Worm (Caenorhabditis elegans): Measurements from ENCODE around the gene Y43F8B.2.

The Y43F8B.2 gene

DNA sequence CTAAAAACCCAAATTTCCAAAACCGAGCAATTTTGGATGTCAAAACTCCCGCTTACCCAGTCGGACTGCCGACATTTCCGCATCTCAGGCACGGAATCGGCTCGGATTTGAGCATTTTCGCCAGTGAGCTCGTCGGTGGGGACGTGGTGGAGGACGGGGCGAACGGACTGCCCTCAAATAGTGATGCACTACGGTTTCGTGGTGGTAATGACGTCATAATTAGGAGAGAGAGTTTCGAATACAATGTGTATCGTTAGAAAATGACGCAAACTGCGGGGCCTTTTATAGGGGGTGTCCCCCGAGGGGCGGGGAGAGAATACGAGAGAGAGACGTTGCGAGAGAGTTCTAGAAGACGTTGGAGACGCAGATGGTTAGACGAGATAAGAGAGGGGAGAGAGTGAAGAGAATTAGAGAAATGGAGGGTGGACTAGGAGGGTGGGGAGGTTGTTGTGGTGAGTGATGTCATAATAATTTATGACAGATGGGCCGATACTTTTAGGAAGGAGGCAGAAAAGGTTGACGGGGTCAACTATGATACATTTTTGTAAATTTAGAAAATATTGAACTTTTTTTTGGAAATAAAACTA, 10.3 kb downstream of the Y43F8B.2 start (continued):
- TF ChIP-seq ceh-82 (tag; optimal IDR thresholded peaks at IDR 0.05) (peak; percentile 66), nhr-77 (tag; optimal IDR thresholded peaks at IDR 0.05) (no peak), pha-4 (tag; optimal IDR thresholded peaks at IDR 0.05) (peak; percentile 49), nhr-12 (tag; optimal IDR thresholded peaks at IDR 0.05) (no peak), nhr-11 (tag; optimal IDR thresholded peaks at IDR 0.05) (no peak), skn-1 (tag; optimal IDR thresholded peaks at IDR 0.05) (peak; percentile 70), ztf-4 (tag; optimal IDR thresholded peaks at IDR 0.05) (peak; percentile 76), mml-1 (tag; optimal IDR thresholded peaks at IDR 0.05) (peak; percentile 54), ama-1 (optimal IDR thresholded peaks at IDR 0.05) (peak; percentile 96), lsy-12 (tag; optimal IDR thresholded peaks at IDR 0.05) (peak; percentile 93), lin-39 (tag; optimal IDR thresholded peaks at IDR 0.05) (peak; percentile 86), zag-1 (tag; optimal IDR thresholded peaks at IDR 0.05) (peak; percentile 55), nhr-25 (tag; optimal IDR thresholded peaks at IDR 0.05) (peak; percentile 97), nhr-23 (tag; optimal IDR thresholded peaks at IDR 0.05) (peak; percentile 95)

DNA sequence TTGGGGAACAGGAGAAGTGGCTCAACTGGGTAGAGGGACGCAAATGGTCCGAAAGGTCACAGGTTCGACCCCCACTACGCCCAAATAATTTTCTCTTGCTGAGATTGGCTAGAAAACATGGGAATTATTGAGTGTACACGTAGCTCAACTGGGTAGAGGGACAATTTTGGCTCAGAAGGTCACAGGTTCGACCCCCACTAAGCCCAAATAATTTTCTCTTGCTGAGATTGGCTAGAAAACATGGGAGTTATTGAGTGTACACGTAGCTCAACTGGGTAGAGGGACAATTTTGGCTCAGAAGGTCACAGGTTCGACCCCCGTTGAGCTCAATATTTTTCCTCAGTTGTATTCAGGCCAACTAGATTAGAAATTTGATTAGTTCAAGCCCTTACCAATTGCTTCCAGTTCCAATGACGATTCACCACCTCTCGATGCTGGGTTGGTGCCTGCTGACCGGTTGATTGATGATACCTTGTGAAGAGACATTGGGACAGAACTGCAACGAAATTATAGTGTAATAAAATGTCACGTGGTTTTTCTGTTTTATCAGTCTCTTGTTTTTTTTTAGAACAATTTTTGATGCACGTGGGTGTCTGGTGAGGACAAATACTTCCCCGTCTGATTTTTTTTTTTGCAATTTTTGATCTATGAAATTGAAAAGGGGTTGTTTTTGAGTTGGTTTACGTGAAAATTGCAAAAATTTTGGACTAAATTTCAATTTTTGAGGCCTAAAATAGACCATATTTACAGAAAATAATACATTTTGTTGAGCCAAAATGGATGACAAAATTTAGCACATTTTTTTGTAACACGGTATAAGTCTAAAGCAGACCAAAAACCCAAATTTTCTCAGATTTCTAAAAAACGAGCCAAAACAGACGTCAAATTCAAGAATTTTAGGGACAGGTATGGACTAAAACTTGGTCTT, 11.3 kb downstream of the Y43F8B.2 start:
- no peak for TF ChIP-seq ZK546.5 (tag; optimal IDR thresholded peaks at IDR 0.05)
- TF ChIP-seq nhr-25 (tag; optimal IDR thresholded peaks at IDR 0.05) = peak; percentile 23
- no peak for TF ChIP-seq lsy-12 (tag; optimal IDR thresholded peaks at IDR 0.05)
- TF ChIP-seq elt-2 (tag; optimal IDR thresholded peaks at IDR 0.05) = peak; percentile 17
- peak; percentile 59 for TF ChIP-seq nfya-1 (tag; optimal IDR thresholded peaks at IDR 0.05; ENCODE audit: insufficient read depth)
- TF ChIP-seq ama-1 (optimal IDR thresholded peaks at IDR 0.05) = peak; percentile 59
- peak; percentile 45 for TF ChIP-seq nhr-43 (tag; optimal IDR thresholded peaks at IDR 0.05; ENCODE audit: poor library complexity, severe bottlenecking)
- TF ChIP-seq lin-39 (tag; optimal IDR thresholded peaks at IDR 0.05) = peak; percentile 51

DNA sequence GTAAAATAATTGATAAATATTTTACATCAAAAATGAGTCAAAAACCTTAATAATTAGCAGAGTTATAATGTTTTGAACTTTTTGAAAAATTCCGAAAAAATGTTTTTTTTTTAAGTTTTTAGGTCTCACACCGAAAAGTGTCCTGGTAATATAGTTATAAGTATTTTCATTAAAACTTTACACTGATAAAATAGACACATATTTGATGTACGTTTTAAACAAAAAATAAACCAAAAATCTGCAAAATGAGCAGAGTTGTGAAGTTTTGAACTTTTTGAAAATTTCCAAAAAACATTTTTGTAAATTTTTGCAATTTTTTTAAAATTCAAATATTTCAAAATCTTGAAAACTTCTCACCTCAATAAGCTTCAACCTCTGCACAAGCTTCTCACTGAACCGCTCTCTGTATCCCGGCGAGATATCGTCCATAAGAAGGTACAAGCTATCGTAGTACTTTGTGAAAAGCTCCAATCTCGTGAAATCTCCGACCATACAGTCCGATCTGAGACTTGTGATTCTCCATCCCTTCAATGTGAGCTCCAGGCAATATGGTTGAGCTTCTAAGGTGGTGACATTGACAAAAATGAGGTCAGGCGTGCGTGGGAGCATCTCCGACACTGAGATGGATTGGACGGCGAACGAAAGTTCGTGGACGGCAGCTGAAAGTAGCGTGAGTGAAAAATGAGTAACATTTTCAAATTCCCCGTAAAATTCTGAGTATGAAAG, 12.2 kb downstream of the Y43F8B.2 start:
- TF ChIP-seq ama-1 (optimal IDR thresholded peaks at IDR 0.05) (peak; percentile 94), eor-1 (tag; optimal IDR thresholded peaks at IDR 0.05) (no peak), ceh-82 (tag; optimal IDR thresholded peaks at IDR 0.05) (no peak), nhr-25 (tag; optimal IDR thresholded peaks at IDR 0.05) (peak; percentile 84), elt-3 (tag; optimal IDR thresholded peaks at IDR 0.05) (no peak)

DNA sequence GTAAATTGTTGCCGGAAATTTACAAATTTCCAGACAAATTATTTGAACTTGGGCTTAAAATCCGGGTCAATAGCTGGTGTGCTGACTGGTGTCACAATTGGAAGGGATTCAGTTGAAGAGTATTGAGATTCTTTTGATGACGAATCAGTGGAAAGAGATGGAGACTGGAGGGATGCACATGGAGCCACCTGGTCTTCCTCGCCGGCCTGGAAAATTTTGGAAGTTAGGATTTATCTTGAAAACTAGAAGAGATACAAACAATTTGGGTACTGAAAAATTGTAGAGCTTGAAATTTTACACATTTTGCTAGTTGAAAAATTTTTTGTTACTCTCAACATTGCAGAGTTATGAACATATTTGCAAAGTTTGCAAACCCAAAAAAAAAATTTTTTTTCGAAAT, 12.8 kb downstream of the Y43F8B.2 start:
- TF ChIP-seq ztf-4 (tag; optimal IDR thresholded peaks at IDR 0.05) (peak; percentile 73), ama-1 (optimal IDR thresholded peaks at IDR 0.05) (peak; percentile 97), jun-1 (tag; optimal IDR thresholded peaks at IDR 0.05) (no peak), nhr-25 (tag; optimal IDR thresholded peaks at IDR 0.05) (peak; percentile 94), nhr-43 (tag; optimal IDR thresholded peaks at IDR 0.05; ENCODE audit: poor library complexity, severe bottlenecking) (peak; percentile 54), nfya-1 (tag; optimal IDR thresholded peaks at IDR 0.05; ENCODE audit: insufficient read depth) (peak; percentile 73), lin-39 (tag; optimal IDR thresholded peaks at IDR 0.05) (no peak)

DNA sequence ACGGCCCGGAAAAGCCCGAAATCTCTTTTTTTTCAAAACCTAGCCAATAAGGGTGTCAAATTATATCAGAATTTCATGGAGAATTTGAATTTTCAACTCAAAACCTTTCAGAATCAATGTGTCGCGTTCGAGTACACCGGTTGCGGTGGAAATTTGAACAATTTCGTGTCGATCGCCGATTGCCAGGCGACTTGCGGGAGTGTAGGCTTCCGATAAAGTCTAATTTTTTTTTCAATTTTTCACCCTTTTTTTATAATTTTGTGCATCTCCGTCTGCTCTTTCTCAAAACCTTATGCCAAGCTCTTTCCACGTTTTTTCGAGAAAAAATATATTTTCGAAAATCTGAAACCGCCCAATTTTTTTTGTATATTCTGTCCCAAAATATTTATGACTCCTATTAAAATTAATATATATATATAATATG, 13.4 kb downstream of the Y43F8B.2 start:
- TF ChIP-seq nhr-237 (tag; optimal IDR thresholded peaks at IDR 0.05) (no peak), nhr-25 (tag; optimal IDR thresholded peaks at IDR 0.05) (peak; percentile 71), egl-5 (tag; optimal IDR thresholded peaks at IDR 0.05) (no peak), sea-2 (GFP tag; optimal IDR thresholded peaks at IDR 0.05) (no peak), snpc-4 (tag; optimal IDR thresholded peaks at IDR 0.05) (no peak), lsy-12 (tag; optimal IDR thresholded peaks at IDR 0.05) (peak; percentile 50), zag-1 (tag; optimal IDR thresholded peaks at IDR 0.05) (no peak), nhr-43 (tag; optimal IDR thresholded peaks at IDR 0.05; ENCODE audit: poor library complexity, severe bottlenecking) (peak; percentile 65), elt-2 (tag; optimal IDR thresholded peaks at IDR 0.05) (peak; percentile 11), ztf-4 (tag; optimal IDR thresholded peaks at IDR 0.05) (peak; percentile 66), ama-1 (optimal IDR thresholded peaks at IDR 0.05) (peak; percentile 97), mdl-1 (tag; optimal IDR thresholded peaks at IDR 0.05) (no peak), nhr-23 (tag; optimal IDR thresholded peaks at IDR 0.05) (peak; percentile 23), tbx-2 (tag; optimal IDR thresholded peaks at IDR 0.05) (peak; percentile 84), nhr-76 (tag; optimal IDR thresholded peaks at IDR 0.05) (no peak), fkh-2 (tag; optimal IDR thresholded peaks at IDR 0.05) (no peak), ztf-11 (tag; optimal IDR thresholded peaks at IDR 0.05) (no peak), aly-2 (tag; optimal IDR thresholded peaks at IDR 0.05) (no peak), nhr-28 (tag; optimal IDR thresholded peaks at IDR 0.05) (no peak), lin-39 (tag; optimal IDR thresholded peaks at IDR 0.05) (no peak), nhr-77 (tag; optimal IDR thresholded peaks at IDR 0.05) (no peak)

Measured in whole organism, L3 larva.